Worm (Caenorhabditis elegans): Measurements from ENCODE around the gene C44C10.10.

ce11 chrX:11737053-11737452 lies 46.9 kb downstream of the C44C10.10 start, which contains the start of gene D1053.3:
- no peak for TF ChIP-seq nhr-11 (tag; optimal IDR thresholded peaks at IDR 0.05)
- TF ChIP-seq Y48G9A.11 (GFP tag; IDR thresholded peaks at IDR 0.05): no peak
- TF ChIP-seq nhr-41 (GFP tag; IDR thresholded peaks at IDR 0.05): no peak
- TF ChIP-seq unc-62 (GFP tag; optimal IDR thresholded peaks at IDR 0.05 in 1 of 2): no peak
- TF ChIP-seq unc-62 (tag; optimal IDR thresholded peaks at IDR 0.05): no peak
- no peak for TF ChIP-seq dpl-1 (GFP tag; optimal IDR thresholded peaks at IDR 0.05)
- no peak for TF ChIP-seq Y5F2A.4 (GFP tag; optimal IDR thresholded peaks at IDR 0.05)
- TF ChIP-seq rbr-2 (tag; optimal IDR thresholded peaks at IDR 0.05): no peak
- TF ChIP-seq dve-1 (tag; optimal IDR thresholded peaks at IDR 0.05; ENCODE audit: insufficient read depth): no peak
- TF ChIP-seq snpc-4 (tag; optimal IDR thresholded peaks at IDR 0.05): no peak
- no peak for TF ChIP-seq unc-130 (GFP tag; optimal IDR thresholded peaks at IDR 0.05)
- TF ChIP-seq skn-1 (tag; optimal IDR thresholded peaks at IDR 0.05): no peak
- TF ChIP-seq sdz-12 (GFP tag; optimal IDR thresholded peaks at IDR 0.05): no peak
- TF ChIP-seq hlh-30 (tag; optimal IDR thresholded peaks at IDR 0.05; ENCODE audit: insufficient read depth): no peak
- no peak for TF ChIP-seq nhr-25 (tag; optimal IDR thresholded peaks at IDR 0.05; ENCODE audit: borderline replicate concordance, insufficient read depth)
